Fruit fly (Drosophila melanogaster): ENCODE results near the gene CG17549.
A peak's percentile ranks its signal among the peaks of the same experiment; 100 is the strongest.

CG17549 gene

dm6 chr2L:19423467-19424122 is 33.7 kb upstream of the CG17549 start, which contains the start of the genes Alp12 and CG13085 (continued):
- TF ChIP-seq Eip93F (GFP tag; optimal IDR thresholded peaks at IDR 0.05), result peak; percentile 83
- peak; percentile 89 for TF ChIP-seq cyc (GFP tag; optimal IDR thresholded peaks at IDR 0.05)
- TF ChIP-seq salr (GFP tag; optimal IDR thresholded peaks at IDR 0.05), result peak; percentile 76 to 99
- TF ChIP-seq Eip78C (GFP tag), result peak; percentile 99
- peak; percentile 96 for TF ChIP-seq lz (GFP tag; optimal IDR thresholded peaks at IDR 0.05)
- TF ChIP-seq net (GFP tag; optimal IDR thresholded peaks at IDR 0.05), result peak; percentile 97
- TF ChIP-seq Gug (GFP tag; IDR thresholded peaks at IDR 0.05), result peak; percentile 97
- peak; percentile 95 for TF ChIP-seq CG6163 (GFP tag; IDR thresholded peaks at IDR 0.05)
- peak; percentile 89 for TF ChIP-seq CG8319 (GFP tag; optimal IDR thresholded peaks at IDR 0.05)
- peak; percentile 94 for TF ChIP-seq CG8632 (GFP tag; optimal IDR thresholded peaks at IDR 0.05)
- peak; percentile 99 for TF ChIP-seq Lpt (GFP tag; optimal IDR thresholded peaks at IDR 0.05)
- peak; percentile 91 for TF ChIP-seq Sox15 (GFP tag; optimal IDR thresholded peaks at IDR 0.05)
- TF ChIP-seq Hr38 (GFP tag; optimal IDR thresholded peaks at IDR 0.05), result peak; percentile 8
- peak; percentile 95 for TF ChIP-seq eg (GFP tag; IDR thresholded peaks at IDR 0.05)
- TF ChIP-seq Hr4 (GFP tag; optimal IDR thresholded peaks at IDR 0.05), result peak; percentile 98
- TF ChIP-seq CG11762 (GFP tag; optimal IDR thresholded peaks at IDR 0.05; ENCODE audit: insufficient read depth), result peak; percentile 92
- TF ChIP-seq fd85E (GFP tag; optimal IDR thresholded peaks at IDR 0.05), result peak; percentile 73
- TF ChIP-seq acj6 (GFP tag; optimal IDR thresholded peaks at IDR 0.05), result peak; percentile 96
- TF ChIP-seq CG3032 (tag; optimal IDR thresholded peaks at IDR 0.05), result peak; percentile 93
- TF ChIP-seq CG8119 (GFP tag; IDR thresholded peaks at IDR 0.05), result peak; percentile 99

- TF ChIP-seq cyc (GFP tag; optimal IDR thresholded peaks at IDR 0.05) (no peak), CG6792 (GFP tag; optimal IDR thresholded peaks at IDR 0.05) (no peak), Sox102F (GFP tag; optimal IDR thresholded peaks at IDR 0.05) (no peak), CG15336 (GFP tag; IDR thresholded peaks at IDR 0.05) (no peak), Ets96B (tag; optimal IDR thresholded peaks at IDR 0.05) (no peak), Lpt (GFP tag; optimal IDR thresholded peaks at IDR 0.05) (no peak), achi (GFP tag; optimal IDR thresholded peaks at IDR 0.05) (no peak), Eip93F (GFP tag; optimal IDR thresholded peaks at IDR 0.05) (no peak)
Observed at dm6 chr2L:19422642-19423041, 32.8 kb upstream of the CG17549 start.

- TF ChIP-seq Ets96B (tag; optimal IDR thresholded peaks at IDR 0.05), result no peak
- TF ChIP-seq esn (GFP tag; optimal IDR thresholded peaks at IDR 0.05), result no peak
- peak; percentile 59 for TF ChIP-seq vri (GFP tag; optimal IDR thresholded peaks at IDR 0.05)
- TF ChIP-seq Eip93F (GFP tag; optimal IDR thresholded peaks at IDR 0.05), result peak; percentile 8
- no peak for TF ChIP-seq Hr4 (GFP tag; optimal IDR thresholded peaks at IDR 0.05)
- no peak for TF ChIP-seq dac (GFP tag; optimal IDR thresholded peaks at IDR 0.05)
- TF ChIP-seq fd85E (GFP tag; optimal IDR thresholded peaks at IDR 0.05), result no peak
- no peak for TF ChIP-seq CG1621 (tag; optimal IDR thresholded peaks at IDR 0.05)
- no peak for TF ChIP-seq lz (GFP tag; optimal IDR thresholded peaks at IDR 0.05)
- TF ChIP-seq eg (GFP tag; IDR thresholded peaks at IDR 0.05), result no peak
Observed at dm6 chr2L:19421573-19421972, 31.7 kb upstream of the CG17549 start.

dm6 chr2L:19418872-19419271 is 29.0 kb upstream of the CG17549 start, which contains the start of gene lectin-37Db:
lectin-37Db (plus strand) TSS chr2L:19419075.
- TF ChIP-seq CG3919 (GFP tag; optimal IDR thresholded peaks at IDR 0.05), result no peak
- no peak for TF ChIP-seq CG11902 (GFP tag; optimal IDR thresholded peaks at IDR 0.05)
- no peak for TF ChIP-seq CG11294 (GFP tag; IDR thresholded peaks at IDR 0.05)
- TF ChIP-seq pdm3 (GFP tag; optimal IDR thresholded peaks at IDR 0.05), result no peak

- TF ChIP-seq CG9139 (GFP tag; optimal IDR thresholded peaks at IDR 0.05) (no peak), Met (GFP tag; optimal IDR thresholded peaks at IDR 0.05) (no peak), fd85E (GFP tag; optimal IDR thresholded peaks at IDR 0.05) (no peak), CG32006 (GFP tag; optimal IDR thresholded peaks at IDR 0.05) (no peak), Lpt (GFP tag; optimal IDR thresholded peaks at IDR 0.05) (no peak), CG6163 (GFP tag; IDR thresholded peaks at IDR 0.05) (no peak), Sox14 (GFP tag; optimal IDR thresholded peaks at IDR 0.05) (no peak), Eip78C (GFP tag) (no peak), eg (GFP tag; IDR thresholded peaks at IDR 0.05) (no peak), cyc (GFP tag; optimal IDR thresholded peaks at IDR 0.05) (no peak), CG4318 (GFP tag; optimal IDR thresholded peaks at IDR 0.05) (no peak), Eip75B (GFP tag; optimal IDR thresholded peaks at IDR 0.05) (no peak), Hr38 (GFP tag; optimal IDR thresholded peaks at IDR 0.05) (no peak), Sox15 (GFP tag; optimal IDR thresholded peaks at IDR 0.05) (no peak)
Observed at dm6 chr2L:19418017-19418416, 28.1 kb upstream of the CG17549 start, which contains the start of gene lectin-37Da. lectin-37Da (plus strand) TSS chr2L:19418317.
